Fruit fly (Drosophila melanogaster) whole organism, pupa: ENCODE data around the gene Ubc2.

Experiments used
- CG12605 ChIP-seq: fragments of 200-800 bp; sonication (Bioruptor generic); IDR thresholded peaks from 2 replicates; pipeline ENCODE4 v1.3.6; 2022; ENCODE audit warnings: missing biosample characterization, missing genetic modification characterization
- CG15710 ChIP-seq: fragments of 200-800 bp; sonication (Bioruptor generic); optimal IDR thresholded peaks from 2 replicates; lab custom pipeline; 2018; ENCODE audit warnings: missing biosample characterization, mild to moderate bottlenecking, missing genetic modification characterization, moderate library complexity
- CG8301 ChIP-seq: fragments of 200-800 bp; sonication (Bioruptor generic); optimal IDR thresholded peaks from 2 replicates; lab custom pipeline; 2018; ENCODE audit warnings: missing biosample characterization, mild to moderate bottlenecking, missing genetic modification characterization
- Pif1B ChIP-seq: fragments of 200-800 bp; sonication (Bioruptor generic); optimal IDR thresholded peaks from 3 replicates; lab custom pipeline; 2016; ENCODE audit warnings: missing biosample characterization, missing genetic modification characterization
- fd96Ca ChIP-seq: fragments of 200-800 bp; sonication (Bioruptor generic); IDR thresholded peaks from 3 replicates; pipeline ENCODE4 v1.3.6; 2022; ENCODE audit warnings: missing biosample characterization, missing genetic modification characterization

DNA sequence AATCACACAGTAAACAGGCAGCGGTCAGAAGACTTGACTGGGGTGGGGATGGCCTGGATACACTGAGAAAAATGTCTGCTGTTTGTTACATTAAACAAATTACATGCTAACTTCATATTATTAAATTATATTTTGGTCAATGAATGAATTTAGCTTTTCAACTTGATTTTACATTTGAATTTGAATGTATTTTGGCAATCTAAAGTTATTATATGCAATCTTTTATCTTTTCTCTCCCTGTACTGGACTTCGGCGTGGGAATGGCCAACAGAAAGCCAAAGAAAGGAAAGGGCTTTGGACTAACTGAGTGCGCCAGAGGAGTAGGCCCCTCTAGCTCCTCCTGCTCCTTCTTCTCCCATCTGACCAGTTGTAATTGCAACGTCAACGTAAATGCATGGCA lies 23.5 kb upstream of the Ubc2 start:
- TF ChIP-seq fd96Ca (GFP tag; lab: Robert Waterston, UW) (peak; percentile 57; the same call in 1 of the 3 replicates), CG15710 (tag; lab: Kevin White, UChicago) (peak; percentile 49), CG8301 (tag; lab: Kevin White, UChicago) (peak; percentile 38), Pif1B (GFP tag; lab: Kevin White, UChicago) (peak; percentile 57), CG12605 (GFP tag; lab: Robert Waterston, UW) (no peak; the same call in 1 of the 2 replicates)
